Fruit fly (Drosophila melanogaster): Measurements from ENCODE around the gene CG10970.

DNA sequence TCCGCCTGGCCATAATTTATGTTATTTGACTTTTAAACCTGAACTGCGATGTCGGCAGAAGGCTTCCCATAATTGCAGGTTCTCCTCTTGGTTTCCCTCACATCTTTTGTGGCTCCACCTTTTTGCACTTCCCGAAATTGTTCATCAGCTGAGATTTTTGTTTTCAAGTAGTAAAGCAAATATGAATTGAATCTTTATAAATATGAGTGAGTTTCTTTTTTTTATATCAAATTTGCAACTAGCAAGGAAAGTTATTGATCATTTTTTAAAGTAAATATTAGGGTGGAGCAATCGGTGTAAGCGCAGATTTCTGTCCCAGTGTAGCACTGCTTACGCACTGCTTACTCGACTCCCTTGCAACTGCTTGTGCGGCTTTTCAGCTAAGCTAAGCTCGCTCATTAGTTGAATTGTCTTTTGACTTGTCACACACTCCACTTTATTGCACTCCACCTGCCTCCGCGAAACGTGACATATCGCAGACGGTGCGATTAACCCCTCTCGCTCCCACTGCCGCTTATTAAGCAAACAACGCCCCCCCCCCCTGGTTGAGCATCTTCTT is 24.7 kb downstream of the CG10970 start:
- no peak for TF ChIP-seq Hr83 (GFP tag; optimal IDR thresholded peaks at IDR 0.05; ENCODE audit: poor library complexity, severe bottlenecking)
- TF ChIP-seq sv (GFP tag; optimal IDR thresholded peaks at IDR 0.05) = no peak
- TF ChIP-seq br (GFP tag; optimal IDR thresholded peaks at IDR 0.05) = peak; percentile 14
- TF ChIP-seq h (GFP tag; optimal IDR thresholded peaks at IDR 0.05) = peak; percentile 8
- no peak for TF ChIP-seq dsf (GFP tag; optimal IDR thresholded peaks at IDR 0.05; ENCODE audit: borderline replicate concordance)
- no peak for TF ChIP-seq Dfd (GFP tag; optimal IDR thresholded peaks at IDR 0.05)
- TF ChIP-seq pan (optimal IDR thresholded peaks at IDR 0.05) = no peak
- no peak for TF ChIP-seq rgr (GFP tag; optimal IDR thresholded peaks at IDR 0.05)
- no peak for TF ChIP-seq Hr78 (GFP tag; optimal IDR thresholded peaks at IDR 0.05)
- TF ChIP-seq psq (GFP tag; optimal IDR thresholded peaks at IDR 0.05) = peak; percentile 13
- TF ChIP-seq Hnf4 (GFP tag; optimal IDR thresholded peaks at IDR 0.05) = no peak
